Worm (Caenorhabditis elegans) whole organism, L2 larva: ENCODE data around the gene sre-7.

ENCODE experiments used
- F13H6.1 ChIP-seq: sonication (generic microtip); optimal IDR thresholded peaks from 2 replicates; lab custom pipeline; 2016; ENCODE audit warnings: missing genetic modification characterization, missing compliant biosample characterization
- R02D3.7 ChIP-seq: fragments of 150-350 bp; optimal IDR thresholded peaks from 2 replicates; lab custom pipeline; 2014; ENCODE audit warnings: missing biosample characterization, missing genetic modification characterization
- aly-2 ChIP-seq: fragments of 150-350 bp; optimal IDR thresholded peaks from 2 replicates; lab custom pipeline; 2014; ENCODE audit warnings: missing biosample characterization, missing genetic modification characterization
- ama-1 ChIP-seq: fragments of 150-350 bp; optimal IDR thresholded peaks from 2 replicates; lab custom pipeline; 2018; ENCODE audit warnings: inconsistent platforms
- ceh-16 ChIP-seq: fragments of 150-350 bp; optimal IDR thresholded peaks from 2 replicates; lab custom pipeline; 2014; ENCODE audit warnings: missing biosample characterization, missing genetic modification characterization
- crh-2 ChIP-seq: sonication (generic microtip); optimal IDR thresholded peaks from 2 replicates; lab custom pipeline; 2017; ENCODE audit warnings: missing biosample characterization, missing genetic modification characterization
- dmd-4 ChIP-seq: sonication (generic microtip); optimal IDR thresholded peaks from 2 replicates; lab custom pipeline; 2017; ENCODE audit warnings: missing biosample characterization, missing genetic modification characterization
- egl-27 ChIP-seq: sonication (generic microtip); optimal IDR thresholded peaks from 3 replicates; lab custom pipeline; 2017; ENCODE audit warnings: missing biosample characterization, missing genetic modification reagents, missing genetic modification characterization
- gmeb-1 ChIP-seq: fragments of 150-350 bp; optimal IDR thresholded peaks from 2 replicates; lab custom pipeline; 2014; ENCODE audit warnings: missing biosample characterization, missing genetic modification characterization
- lin-11 ChIP-seq: fragments of 150-350 bp; sonication (generic microtip); optimal IDR thresholded peaks from 2 replicates; lab custom pipeline; 2014; ENCODE audit warnings: missing biosample characterization, missing genetic modification characterization, inconsistent platforms, mixed read lengths
- lin-13 ChIP-seq: fragments of 150-350 bp; optimal IDR thresholded peaks from 2 replicates; lab custom pipeline; 2014; ENCODE audit warnings: missing biosample characterization, missing genetic modification reagents, missing genetic modification characterization
- lin-39 ChIP-seq: fragments of 150-350 bp; optimal IDR thresholded peaks from 2 replicates; lab custom pipeline; 2014; ENCODE audit warnings: missing biosample characterization, missing genetic modification reagents, missing genetic modification characterization
- mab-5 ChIP-seq: fragments of 150-350 bp; optimal IDR thresholded peaks from 2 replicates; lab custom pipeline; 2014; ENCODE audit warnings: missing biosample characterization, missing genetic modification characterization
- mbf-1 ChIP-seq: sonication (generic microtip); optimal IDR thresholded peaks from 2 replicates; lab custom pipeline; 2017; ENCODE audit warnings: missing biosample characterization, missing genetic modification characterization
- mdl-1 ChIP-seq, 2 experiments: fragments of 150-350 bp in 1 of 2; sonication (generic microtip) in 1 of 2; optimal IDR thresholded peaks; 2 replicates each; lab custom pipeline; 2017; ENCODE audit warnings: missing biosample characterization in 2 of 2, missing genetic modification characterization in 2 of 2
- nhr-11 ChIP-seq: fragments of 150-350 bp; optimal IDR thresholded peaks from 2 replicates; lab custom pipeline; 2014; ENCODE audit warnings: missing biosample characterization, missing genetic modification characterization
- nhr-12 ChIP-seq: fragments of 150-350 bp; optimal IDR thresholded peaks from 2 replicates; lab custom pipeline; 2014; ENCODE audit warnings: missing biosample characterization, missing genetic modification characterization
- nhr-21 ChIP-seq: fragments of 150-350 bp; optimal IDR thresholded peaks from 2 replicates; lab custom pipeline; 2014; ENCODE audit warnings: missing biosample characterization, missing genetic modification characterization
- nhr-237 ChIP-seq: fragments of 150-350 bp; optimal IDR thresholded peaks from 2 replicates; lab custom pipeline; 2014; ENCODE audit warnings: missing biosample characterization, missing genetic modification characterization
- nhr-25 ChIP-seq: fragments of 150-350 bp; sonication (generic microtip); optimal IDR thresholded peaks from 3 replicates; lab custom pipeline; 2014; ENCODE audit warnings: missing biosample characterization, missing genetic modification characterization
- nhr-77 ChIP-seq: fragments of 150-350 bp; optimal IDR thresholded peaks from 2 replicates; lab custom pipeline; 2014; ENCODE audit warnings: missing biosample characterization, missing genetic modification characterization
- peb-1 ChIP-seq: fragments of 150-350 bp; optimal IDR thresholded peaks from 2 replicates; lab custom pipeline; 2014; ENCODE audit warnings: missing biosample characterization, missing genetic modification characterization
- skn-1 ChIP-seq: sonication (generic microtip); optimal IDR thresholded peaks from 2 replicates; lab custom pipeline; 2017; ENCODE audit warnings: missing biosample characterization, missing genetic modification characterization
- sma-3 ChIP-seq: sonication (generic microtip); optimal IDR thresholded peaks from 2 replicates; lab custom pipeline; 2016; ENCODE audit warnings: missing genetic modification reagents, missing genetic modification characterization, missing compliant biosample characterization
- sma-9 ChIP-seq, 2 experiments: fragments of 150-350 bp in 1 of 2; sonication (generic microtip) in 1 of 2; optimal IDR thresholded peaks; 2 replicates each; lab custom pipeline; 2014 to 2016; ENCODE audit warnings: missing genetic modification characterization in 2 of 2, mild to moderate bottlenecking in 1 of 2, missing biosample characterization in 1 of 2, missing compliant biosample characterization in 1 of 2, missing genetic modification reagents in 1 of 2, moderate library complexity in 1 of 2
- unc-39 ChIP-seq: fragments of 150-350 bp; optimal IDR thresholded peaks from 2 replicates; lab custom pipeline; 2014; ENCODE audit warnings: missing biosample characterization, missing genetic modification characterization
- unc-62 ChIP-seq: fragments of 150-350 bp; optimal IDR thresholded peaks from 2 replicates; lab custom pipeline; 2014; ENCODE audit warnings: missing biosample characterization, missing genetic modification reagents, missing genetic modification characterization
- ztf-1 ChIP-seq: fragments of 200-800 bp; sonication (Bioruptor generic); conservative IDR thresholded peaks from 2 replicates; pipeline ENCODE4 v1.3.6; 2022; ENCODE audit warnings: missing genetic modification characterization, missing compliant biosample characterization
- ztf-11 ChIP-seq: sonication (generic microtip); optimal IDR thresholded peaks from 2 replicates; lab custom pipeline; 2017; ENCODE audit warnings: missing biosample characterization, missing genetic modification characterization
- ztf-4 ChIP-seq: fragments of 150-350 bp; optimal IDR thresholded peaks from 2 replicates; lab custom pipeline; 2014; ENCODE audit warnings: missing biosample characterization, missing genetic modification characterization

The sre-7 gene

ce11 chrV:14289363-14289762 lies 45.4 kb downstream of the sre-7 start, which contains the start of gene F14D7.1:
Gene F14D7.1, minus strand, starts transcription at chrV:14289463.
- TF ChIP-seq nhr-237 (tag; lab: Kevin White, UChicago), result no peak
- TF ChIP-seq mdl-1 (tag; optimal IDR thresholded peaks at IDR 0.05; lab: Kevin White, UChicago), result no peak
- no peak for TF ChIP-seq mbf-1 (tag; lab: Kevin White, UChicago)
- no peak for TF ChIP-seq dmd-4 (tag; lab: Kevin White, UChicago)
- no peak for TF ChIP-seq ztf-4 (tag; lab: Kevin White, UChicago)
- no peak for TF ChIP-seq sma-3 (GFP tag; lab: Kevin White, UChicago)
- no peak for TF ChIP-seq nhr-77 (tag; lab: Kevin White, UChicago)
- no peak for TF ChIP-seq nhr-25 (tag; lab: Kevin White, UChicago)
- no peak for TF ChIP-seq nhr-11 (tag; lab: Kevin White, UChicago)
- TF ChIP-seq ztf-11, result no peak

ce11 chrV:14290636-14291035 lies 46.6 kb downstream of the sre-7 start, which contains the start of gene F14D7.18:
Gene F14D7.18, minus strand, starts transcription at chrV:14290736.
- TF ChIP-seq nhr-21 (tag; lab: Kevin White, UChicago), result no peak
- no peak for TF ChIP-seq lin-13 (GFP tag; lab: Kevin White, UChicago)
- no peak for TF ChIP-seq nhr-11 (tag; lab: Kevin White, UChicago)
- no peak for TF ChIP-seq ceh-16 (tag; lab: Kevin White, UChicago)
- no peak for TF ChIP-seq aly-2
- TF ChIP-seq R02D3.7 (tag; lab: Kevin White, UChicago), result no peak
- no peak for TF ChIP-seq egl-27
- TF ChIP-seq nhr-12 (tag; lab: Kevin White, UChicago), result no peak
- TF ChIP-seq, all 48 proteins: peak for 0

- TF ChIP-seq lin-11 (tag; lab: Kevin White, UChicago) (no peak), gmeb-1 (tag; lab: Kevin White, UChicago) (no peak), crh-2 (tag; lab: Kevin White, UChicago) (no peak), unc-39 (no peak), lin-39 (tag; lab: Kevin White, UChicago) (no peak), aly-2 (no peak), sma-9 (GFP tag; optimal IDR thresholded peaks at IDR 0.05; lab: Kevin White, UChicago) (no peak), sma-9 (tag; optimal IDR thresholded peaks at IDR 0.05; lab: Kevin White, UChicago) (no peak), peb-1 (tag; lab: Kevin White, UChicago) (no peak), ama-1 (no peak), ztf-1 (GFP tag; lab: Robert Waterston, UW) (no peak), F13H6.1 (no peak), skn-1 (tag; lab: Kevin White, UChicago) (no peak)
Observed at ce11 chrV:14293667-14294194, 49.7 kb downstream of the sre-7 start, which contains the start of gene F14D7.2. Gene F14D7.2, minus strand, starts transcription at chrV:14293717.

- TF ChIP-seq mdl-1 (tag; optimal IDR thresholded peaks at IDR 0.05; lab: Kevin White, UChicago) (no peak), unc-62 (GFP tag; lab: Kevin White, UChicago) (no peak), mab-5 (tag; lab: Kevin White, UChicago) (no peak)
Observed at ce11 chrV:14294396-14294795, 50.4 kb downstream of the sre-7 start, which contains the start of gene F14D7.9. Gene F14D7.9, plus strand, starts transcription at chrV:14294696.
